Worm (Caenorhabditis elegans): Measurements from ENCODE around the gene fbxa-190.
A peak's percentile ranks its signal among the peaks of the same experiment; 100 is the strongest.

Gene fbxa-190

ce11 chrX:1338906-1339673, 32.7 kb upstream of the fbxa-190 start (continued):
- TF ChIP-seq Y116A8C.19 (tag; optimal IDR thresholded peaks at IDR 0.05; ENCODE audit: borderline replicate concordance): no peak
- no peak for TF ChIP-seq ztf-11 (tag; optimal IDR thresholded peaks at IDR 0.05)
- TF ChIP-seq ceh-90 (tag; optimal IDR thresholded peaks at IDR 0.05): no peak
- no peak for TF ChIP-seq lir-3 (tag; optimal IDR thresholded peaks at IDR 0.05; ENCODE audit: poor library complexity)
- no peak for TF ChIP-seq F16B12.6 (tag; optimal IDR thresholded peaks at IDR 0.05)
- TF ChIP-seq nhr-11 (tag; optimal IDR thresholded peaks at IDR 0.05): no peak
- TF ChIP-seq nhr-28 (tag; optimal IDR thresholded peaks at IDR 0.05): no peak
- no peak for TF ChIP-seq nhr-237 (tag; optimal IDR thresholded peaks at IDR 0.05)
- no peak for TF ChIP-seq pqm-1 (tag; optimal IDR thresholded peaks at IDR 0.05)
- no peak for TF ChIP-seq hlh-17 (GFP tag; optimal IDR thresholded peaks at IDR 0.05; ENCODE audit: borderline replicate concordance)
- TF ChIP-seq snpc-4 (tag; optimal IDR thresholded peaks at IDR 0.05): no peak
- no peak for TF ChIP-seq ces-1 (GFP tag; optimal IDR thresholded peaks at IDR 0.05)
- no peak for TF ChIP-seq fkh-10 (GFP tag; optimal IDR thresholded peaks at IDR 0.05)
- TF ChIP-seq ceh-82 (tag; optimal IDR thresholded peaks at IDR 0.05): peak in 1 of 3 experiments; percentile 12
- TF ChIP-seq nhr-76 (tag; optimal IDR thresholded peaks at IDR 0.05): no peak
- TF ChIP-seq lin-13 (GFP tag; optimal IDR thresholded peaks at IDR 0.05): no peak
- TF ChIP-seq aly-2 (tag; optimal IDR thresholded peaks at IDR 0.05): no peak
- no peak for TF ChIP-seq unc-86 (tag; optimal IDR thresholded peaks at IDR 0.05)
- TF ChIP-seq ceh-88 (GFP tag; IDR thresholded peaks at IDR 0.05): no peak
- no peak for TF ChIP-seq elt-3 (tag; optimal IDR thresholded peaks at IDR 0.05)
- no peak for TF ChIP-seq unc-130 (tag; optimal IDR thresholded peaks at IDR 0.05)
- no peak for TF ChIP-seq unc-98 (GFP tag; IDR thresholded peaks at IDR 0.05)
- peak; percentile 19 for TF ChIP-seq C16A3.4 (tag; optimal IDR thresholded peaks at IDR 0.05)
- no peak for TF ChIP-seq egl-13 (tag; optimal IDR thresholded peaks at IDR 0.05)
- TF ChIP-seq jun-1 (tag; optimal IDR thresholded peaks at IDR 0.05): no peak
- TF ChIP-seq sptf-1 (tag; optimal IDR thresholded peaks at IDR 0.05): no peak
- TF ChIP-seq mep-1 (tag; optimal IDR thresholded peaks at IDR 0.05): peak; percentile 20
- TF ChIP-seq ztf-4 (tag; optimal IDR thresholded peaks at IDR 0.05): no peak
- peak; percentile 50 for TF ChIP-seq dsc-1 (tag; optimal IDR thresholded peaks at IDR 0.05)
- peak; percentile 13 for TF ChIP-seq nhr-71 (tag; optimal IDR thresholded peaks at IDR 0.05)
- no peak for TF ChIP-seq aha-1 (tag; optimal IDR thresholded peaks at IDR 0.05)
- peak; percentile 62 for TF ChIP-seq nhr-47 (tag; optimal IDR thresholded peaks at IDR 0.05)
- TF ChIP-seq sox-4 (tag; optimal IDR thresholded peaks at IDR 0.05): no peak
- peak; percentile 67 for TF ChIP-seq snu-23 (GFP tag; optimal IDR thresholded peaks at IDR 0.05)
- no peak for TF ChIP-seq isw-1 (GFP tag; IDR thresholded peaks at IDR 0.05)
- no peak for TF ChIP-seq dpl-1 (GFP tag; optimal IDR thresholded peaks at IDR 0.05)

DNA sequence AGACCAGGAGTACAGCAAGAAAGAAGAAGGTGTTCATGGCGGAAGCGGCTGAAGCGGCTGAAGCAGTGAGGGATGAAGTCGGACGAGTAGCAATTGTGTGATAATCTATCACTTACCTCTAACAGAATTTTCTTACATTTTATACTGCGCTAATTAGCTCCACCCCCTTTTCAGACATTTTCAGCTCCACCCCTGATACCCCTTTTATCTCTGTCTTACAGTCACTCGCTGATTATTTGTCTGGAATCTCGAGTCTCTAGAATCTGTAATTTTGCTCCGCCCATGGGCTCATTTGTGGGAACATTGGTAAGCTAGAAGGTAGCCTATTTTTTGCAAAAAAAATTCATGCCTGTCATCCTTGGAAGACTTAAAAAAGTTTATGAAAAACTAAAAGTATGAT, 27.5 kb upstream of the fbxa-190 start, which contains the start of gene ins-39:
Gene ins-39 (minus strand): TSS at position 101 of the 400 bp plus-strand sequence.
- TF ChIP-seq vab-15 (tag; optimal IDR thresholded peaks at IDR 0.05): no peak
- TF ChIP-seq ceh-82 (tag; optimal IDR thresholded peaks at IDR 0.05): no peak
- TF ChIP-seq jun-1 (tag; optimal IDR thresholded peaks at IDR 0.05): no peak
- no peak for TF ChIP-seq nhr-11 (tag; optimal IDR thresholded peaks at IDR 0.05)
- TF ChIP-seq irx-1 (tag; optimal IDR thresholded peaks at IDR 0.05): no peak
- TF ChIP-seq ceh-8 (GFP tag; optimal IDR thresholded peaks at IDR 0.05): no peak
- no peak for TF ChIP-seq dpl-1 (GFP tag; optimal IDR thresholded peaks at IDR 0.05)

DNA sequence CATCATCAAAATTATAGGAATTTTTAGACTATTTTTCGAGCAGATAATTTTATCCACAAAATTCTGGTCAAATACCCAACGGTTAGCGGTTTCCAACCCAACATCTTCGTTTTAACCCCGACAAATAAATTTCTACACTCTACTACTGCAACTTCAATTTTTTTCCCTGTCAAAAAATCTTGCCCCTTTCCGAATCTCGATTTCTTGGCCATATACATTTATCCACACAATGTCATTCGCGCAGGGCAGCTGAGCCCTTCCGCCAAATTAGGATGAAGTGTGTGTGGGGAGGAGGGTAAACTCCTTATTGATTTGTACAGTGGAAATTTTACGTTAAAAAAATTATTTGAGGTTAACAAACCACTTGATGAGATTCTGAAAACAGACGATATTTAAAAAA, 27.0 kb upstream of the fbxa-190 start:
- peak; percentile 14 for TF ChIP-seq F16B12.6 (tag; optimal IDR thresholded peaks at IDR 0.05)
- peak; percentile 77 for TF ChIP-seq C04F5.9 (tag; optimal IDR thresholded peaks at IDR 0.05)
- peak; percentile 79 to 87 for TF ChIP-seq efl-1 (optimal IDR thresholded peaks at IDR 0.05)
- TF ChIP-seq efl-1 (GFP tag; optimal IDR thresholded peaks at IDR 0.05 in 1 of 2): peak; percentile 36 to 92
- TF ChIP-seq unc-98 (GFP tag; IDR thresholded peaks at IDR 0.05): peak; percentile 71
- TF ChIP-seq unc-86 (tag; optimal IDR thresholded peaks at IDR 0.05): peak; percentile 89
- peak; percentile 84 for TF ChIP-seq elt-2 (tag; optimal IDR thresholded peaks at IDR 0.05)
- TF ChIP-seq ets-5 (GFP tag; IDR thresholded peaks at IDR 0.05): no peak
- peak; percentile 80 for TF ChIP-seq grh-1 (GFP tag; IDR thresholded peaks at IDR 0.05)
- TF ChIP-seq nhr-76 (tag; optimal IDR thresholded peaks at IDR 0.05): peak; percentile 75
- TF ChIP-seq vab-15 (tag; optimal IDR thresholded peaks at IDR 0.05): peak; percentile 64
- peak; percentile 99 for TF ChIP-seq hpl-2 (GFP tag; optimal IDR thresholded peaks at IDR 0.05)
- TF ChIP-seq zip-4 (GFP tag; optimal IDR thresholded peaks at IDR 0.05): peak; percentile 93
- peak; percentile 98 for TF ChIP-seq C16A3.4 (tag; optimal IDR thresholded peaks at IDR 0.05)
- TF ChIP-seq sup-37 (GFP tag; optimal IDR thresholded peaks at IDR 0.05): peak; percentile 73
- peak; percentile 45 to 84 for TF ChIP-seq ztf-11 (tag; optimal IDR thresholded peaks at IDR 0.05)
- peak; percentile 94 for TF ChIP-seq nhr-11 (tag; optimal IDR thresholded peaks at IDR 0.05)
- TF ChIP-seq zag-1 (tag; optimal IDR thresholded peaks at IDR 0.05): peak; percentile 53

All from whole organism, L1 larva.